Worm (Caenorhabditis elegans): Measurements from ENCODE around the gene sre-6.

Gene sre-6

ce11 chrV:10716865-10717713, 45.5 kb downstream of the sre-6 start (continued):
- TF ChIP-seq nhr-20 (tag; optimal IDR thresholded peaks at IDR 0.05) (peak; percentile 83), ama-1 (optimal IDR thresholded peaks at IDR 0.05) (no peak), mab-9 (GFP tag; IDR thresholded peaks at IDR 0.05) (no peak), mep-1 (tag; optimal IDR thresholded peaks at IDR 0.05) (peak; percentile 27), nhr-19 (GFP tag; conservative IDR thresholded peaks at IDR 0.05) (no peak; the same call in none of the 2 replicates), ztf-4 (tag; optimal IDR thresholded peaks at IDR 0.05) (no peak), lsy-2 (tag; optimal IDR thresholded peaks at IDR 0.05) (peak; percentile 46 to 62), nhr-11 (tag; optimal IDR thresholded peaks at IDR 0.05) (no peak), lin-35 (GFP tag; optimal IDR thresholded peaks at IDR 0.05) (peak in 1 of 2 experiments; percentile 68), nhr-90 (tag; optimal IDR thresholded peaks at IDR 0.05; ENCODE audit: poor library complexity) (peak; percentile 80), nhr-85 (tag) (peak; percentile 99), ceh-82 (tag; optimal IDR thresholded peaks at IDR 0.05) (peak in 1 of 3 experiments; percentile 16), egl-27 (tag; optimal IDR thresholded peaks at IDR 0.05) (peak; percentile 25 to 54), fkh-10 (GFP tag; optimal IDR thresholded peaks at IDR 0.05) (no peak), nhr-76 (tag; optimal IDR thresholded peaks at IDR 0.05) (no peak), hlh-4 (tag; optimal IDR thresholded peaks at IDR 0.05) (no peak), snpc-4 (tag; optimal IDR thresholded peaks at IDR 0.05) (peak; percentile 22), sup-37 (GFP tag; optimal IDR thresholded peaks at IDR 0.05) (no peak), isw-1 (GFP tag; IDR thresholded peaks at IDR 0.05) (no peak), vab-15 (tag; optimal IDR thresholded peaks at IDR 0.05) (peak; percentile 13), unc-30 (tag; optimal IDR thresholded peaks at IDR 0.05) (no peak), tlp-1 (tag; optimal IDR thresholded peaks at IDR 0.05) (no peak), aly-2 (tag; optimal IDR thresholded peaks at IDR 0.05) (no peak), skn-1 (tag; optimal IDR thresholded peaks at IDR 0.05) (peak; percentile 77), nhr-47 (tag; optimal IDR thresholded peaks at IDR 0.05) (peak; percentile 55), lin-13 (GFP tag; optimal IDR thresholded peaks at IDR 0.05) (peak; percentile 59), grh-1 (GFP tag; IDR thresholded peaks at IDR 0.05) (peak; percentile 73), lir-3 (tag; optimal IDR thresholded peaks at IDR 0.05; ENCODE audit: poor library complexity) (peak; percentile 12), nhr-77 (tag; optimal IDR thresholded peaks at IDR 0.05) (no peak), unc-86 (tag; optimal IDR thresholded peaks at IDR 0.05) (no peak), hpl-2 (GFP tag; optimal IDR thresholded peaks at IDR 0.05) (no peak), ceh-90 (tag; optimal IDR thresholded peaks at IDR 0.05) (no peak), mdl-1 (tag; optimal IDR thresholded peaks at IDR 0.05) (peak in 1 of 2 experiments; percentile 91), fos-1 (tag; optimal IDR thresholded peaks at IDR 0.05) (no peak)

ce11 chrV:10715158-10716152, 47.1 kb downstream of the sre-6 start:
- TF ChIP-seq ztf-4 (tag; optimal IDR thresholded peaks at IDR 0.05): peak; percentile 91
- TF ChIP-seq nhr-47 (tag; optimal IDR thresholded peaks at IDR 0.05): peak; percentile 94
- peak; percentile 2 for TF ChIP-seq lin-15B (tag; optimal IDR thresholded peaks at IDR 0.05)
- TF ChIP-seq hlh-4 (tag; optimal IDR thresholded peaks at IDR 0.05): no peak
- TF ChIP-seq nhr-71 (tag; optimal IDR thresholded peaks at IDR 0.05): peak; percentile 98
- peak; percentile 99 for TF ChIP-seq fkh-8 (tag; optimal IDR thresholded peaks at IDR 0.05)
- peak; percentile 79 for TF ChIP-seq C16A3.4 (tag; optimal IDR thresholded peaks at IDR 0.05)
- no peak for TF ChIP-seq unc-30 (tag; optimal IDR thresholded peaks at IDR 0.05)
- no peak for TF ChIP-seq aly-2 (tag; optimal IDR thresholded peaks at IDR 0.05)
- TF ChIP-seq irx-1 (tag; optimal IDR thresholded peaks at IDR 0.05): peak; percentile 92
- peak; percentile 99 for TF ChIP-seq nhr-85 (tag)
- TF ChIP-seq lin-13 (GFP tag; optimal IDR thresholded peaks at IDR 0.05): peak; percentile 92
- TF ChIP-seq efl-1 (optimal IDR thresholded peaks at IDR 0.05): peak; percentile 70 to 72
- TF ChIP-seq efl-1 (GFP tag; optimal IDR thresholded peaks at IDR 0.05 in 1 of 2): peak; percentile 34 to 93
- TF ChIP-seq zip-4 (GFP tag; optimal IDR thresholded peaks at IDR 0.05): peak; percentile 89
- TF ChIP-seq skn-1 (tag; optimal IDR thresholded peaks at IDR 0.05): peak; percentile 92
- TF ChIP-seq snpc-4 (tag; optimal IDR thresholded peaks at IDR 0.05): peak; percentile 94
- TF ChIP-seq efl-3 (GFP tag; optimal IDR thresholded peaks at IDR 0.05): peak; percentile 1
- TF ChIP-seq ceh-8 (GFP tag; optimal IDR thresholded peaks at IDR 0.05): peak; percentile 93
- peak; percentile 81 for TF ChIP-seq sox-4 (tag; optimal IDR thresholded peaks at IDR 0.05)
- peak; percentile 86 to 92 (median 87) for TF ChIP-seq ceh-82 (tag; optimal IDR thresholded peaks at IDR 0.05)
- TF ChIP-seq tlp-1 (tag; optimal IDR thresholded peaks at IDR 0.05): no peak
- peak; percentile 67 for TF ChIP-seq nhr-237 (tag; optimal IDR thresholded peaks at IDR 0.05)
- TF ChIP-seq ama-1 (optimal IDR thresholded peaks at IDR 0.05): peak; percentile 55
- peak; percentile 93 for TF ChIP-seq grh-1 (GFP tag; IDR thresholded peaks at IDR 0.05)
- TF ChIP-seq mdl-1 (tag; optimal IDR thresholded peaks at IDR 0.05): peak; percentile 88 to 98
- peak; percentile 85 for TF ChIP-seq jun-1 (tag; optimal IDR thresholded peaks at IDR 0.05)
